Worm (Caenorhabditis elegans): ENCODE measurements around the gene ndc-80.

The ndc-80 gene

DNA sequence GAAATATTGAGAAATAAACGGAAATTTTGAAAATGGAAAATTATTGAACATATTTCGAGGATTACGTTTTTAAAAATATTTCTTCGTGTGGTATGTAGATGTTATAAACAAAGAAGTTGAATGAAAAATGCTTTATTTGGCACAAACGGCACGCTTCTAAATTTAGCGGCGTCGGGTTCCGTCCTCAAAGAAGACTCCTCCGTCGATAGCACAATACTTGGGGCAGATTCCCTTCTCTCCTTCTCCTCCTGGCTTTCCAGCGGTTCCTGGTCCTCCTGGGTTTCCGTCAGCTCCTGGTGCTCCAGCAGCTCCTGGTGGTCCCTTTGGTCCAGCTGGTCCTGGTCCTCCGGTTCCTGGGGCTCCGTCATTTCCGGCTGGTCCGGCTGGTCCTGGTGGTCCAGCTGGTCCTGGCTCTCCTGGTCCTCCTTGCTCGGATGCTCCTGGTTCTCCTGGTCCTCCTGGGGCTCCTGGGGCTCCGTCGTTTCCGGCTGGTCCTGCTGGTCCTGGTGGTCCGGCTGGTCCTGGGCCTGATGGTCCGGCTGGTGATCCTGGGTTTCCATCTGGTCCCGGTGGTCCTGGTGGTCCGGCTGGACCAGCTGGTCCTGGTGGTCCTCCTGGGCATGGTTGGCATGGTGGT, 1.5 kb upstream of the ndc-80 start, which contains the start of gene W01B6.8:
TSS of gene W01B6.8 (minus strand) at position 51 of the 637 bp plus-strand sequence.
- TF ChIP-seq set-16 (GFP tag; IDR thresholded peaks at IDR 0.05) (peak; percentile 99), dmd-6 (GFP tag; IDR thresholded peaks at IDR 0.05) (no peak), egl-43 (GFP tag; IDR thresholded peaks at IDR 0.05) (0 out of 2 replicates have a peak, but pooled peaks have one; percentile 19), zip-11 (GFP tag; IDR thresholded peaks at IDR 0.05) (no peak), fos-1 (tag; optimal IDR thresholded peaks at IDR 0.05) (no peak), pha-4 (GFP tag; IDR thresholded peaks at IDR 0.05) (peak; percentile 67; the same call in 1 of the 2 replicates), pha-4 (tag; optimal IDR thresholded peaks at IDR 0.05) (no peak), mdt-29 (GFP tag; IDR thresholded peaks at IDR 0.05) (no peak), lim-7 (GFP tag; IDR thresholded peaks at IDR 0.05) (no peak)

DNA sequence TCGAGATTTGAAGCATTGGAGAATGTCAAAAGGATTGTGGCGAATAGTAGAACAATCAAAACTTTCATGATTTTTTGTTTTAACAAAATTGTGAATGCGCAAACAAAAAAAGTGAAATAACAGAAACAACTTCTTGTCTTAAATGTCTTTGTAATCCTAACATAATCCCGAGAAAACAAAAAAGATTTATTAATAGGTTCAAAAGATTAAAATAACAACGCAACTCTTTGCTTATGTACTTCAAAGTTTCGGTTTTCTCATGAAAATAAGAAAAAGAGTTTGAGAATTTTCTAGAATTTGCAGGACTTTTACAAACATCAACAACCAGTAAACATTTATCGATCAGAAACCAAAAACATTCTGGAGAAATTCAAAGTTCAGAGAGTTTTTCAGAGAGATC, 3.8 kb downstream of the ndc-80 start, which contains the start of gene ttr-39:
TSS of gene ttr-39 (minus strand) at position 101 of the 400 bp plus-strand sequence.
- TF ChIP-seq fos-1 (tag; optimal IDR thresholded peaks at IDR 0.05) = no peak
- no peak for TF ChIP-seq zip-2 (tag; optimal IDR thresholded peaks at IDR 0.05)
- no peak for TF ChIP-seq php-3 (GFP tag; IDR thresholded peaks at IDR 0.05)
- TF ChIP-seq dve-1 (tag; optimal IDR thresholded peaks at IDR 0.05; ENCODE audit: insufficient read depth) = no peak

ce11 chrIV:10090358-10090757, 4.4 kb downstream of the ndc-80 start, which contains the start of gene ttbk-5:
TSS of gene ttbk-5 (plus strand) at chrIV:10090658.
- TF ChIP-seq lin-15B (tag; optimal IDR thresholded peaks at IDR 0.05) (no peak), daf-16 (GFP tag; optimal IDR thresholded peaks at IDR 0.05) (no peak), daf-16 (tag; optimal IDR thresholded peaks at IDR 0.05) (no peak), pqm-1 (tag; optimal IDR thresholded peaks at IDR 0.05) (no peak), ceh-44 (GFP tag; IDR thresholded peaks at IDR 0.05) (no peak)

DNA sequence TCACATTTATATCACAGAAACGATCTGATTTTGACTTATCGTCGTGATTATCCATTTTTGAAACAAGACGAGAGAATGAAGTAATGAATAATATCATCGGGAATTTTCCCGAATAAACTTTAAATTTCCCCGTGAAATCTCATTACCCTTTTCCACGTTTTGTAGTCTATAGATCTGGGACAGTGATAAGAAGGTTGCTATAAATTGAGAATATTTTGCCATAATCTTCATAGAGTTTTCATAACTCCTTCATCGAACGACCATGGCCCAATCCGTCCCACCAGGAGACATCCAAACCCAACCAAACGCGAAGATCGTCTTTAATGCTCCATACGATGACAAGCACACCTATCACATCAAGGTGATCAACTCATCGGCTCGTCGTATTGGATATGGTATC, 9.2 kb downstream of the ndc-80 start, which contains the start of the genes C04G2.5 and msp-36:
TSS of gene C04G2.5 (minus strand) at position 101 of the 400 bp plus-strand sequence.
TSS of gene msp-36 (plus strand) at position 263 of the 400 bp plus-strand sequence.
- TF ChIP-seq egl-43 (GFP tag; IDR thresholded peaks at IDR 0.05) (0 out of 2 replicates have a peak, but pooled peaks have one; percentile 30), zip-2 (tag; optimal IDR thresholded peaks at IDR 0.05) (no peak), tra-1 (GFP tag; IDR thresholded peaks at IDR 0.05) (no peak)

DNA sequence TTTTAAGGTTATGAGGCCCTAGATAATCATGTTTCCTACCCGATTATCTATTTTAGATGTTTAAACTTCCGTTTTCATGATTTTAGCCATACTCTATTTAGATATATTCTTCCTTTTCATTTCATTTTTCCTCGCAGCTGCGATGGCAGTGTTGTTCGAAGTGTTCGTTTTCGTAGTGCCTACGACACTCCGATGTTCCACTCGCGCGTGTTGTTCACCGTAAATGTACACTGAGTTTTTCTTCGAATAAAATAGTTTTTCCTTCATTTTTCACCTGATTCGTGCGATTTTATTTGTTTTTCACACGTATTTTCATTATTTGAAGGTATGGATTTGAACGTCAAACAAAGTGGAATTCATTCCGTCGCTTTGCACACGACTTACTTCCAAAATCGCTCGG, 10.9 kb downstream of the ndc-80 start, which contains the start of gene dis-3:
TSS of gene dis-3 (plus strand) at position 322 of the 400 bp plus-strand sequence.
- TF ChIP-seq Y48G9A.11 (GFP tag; IDR thresholded peaks at IDR 0.05) = 0 out of 2 replicates have a peak, but pooled peaks have one; percentile 31
- TF ChIP-seq vab-7 (GFP tag; IDR thresholded peaks at IDR 0.05) = no peak
- TF ChIP-seq aha-1 (tag) = peak; percentile 45
- TF ChIP-seq T20F7.1 (GFP tag; optimal IDR thresholded peaks at IDR 0.05) = peak; percentile 88
- TF ChIP-seq R02D3.7 (tag; optimal IDR thresholded peaks at IDR 0.05) = peak; percentile 55
- TF ChIP-seq php-3 (GFP tag; IDR thresholded peaks at IDR 0.05) = no peak

DNA sequence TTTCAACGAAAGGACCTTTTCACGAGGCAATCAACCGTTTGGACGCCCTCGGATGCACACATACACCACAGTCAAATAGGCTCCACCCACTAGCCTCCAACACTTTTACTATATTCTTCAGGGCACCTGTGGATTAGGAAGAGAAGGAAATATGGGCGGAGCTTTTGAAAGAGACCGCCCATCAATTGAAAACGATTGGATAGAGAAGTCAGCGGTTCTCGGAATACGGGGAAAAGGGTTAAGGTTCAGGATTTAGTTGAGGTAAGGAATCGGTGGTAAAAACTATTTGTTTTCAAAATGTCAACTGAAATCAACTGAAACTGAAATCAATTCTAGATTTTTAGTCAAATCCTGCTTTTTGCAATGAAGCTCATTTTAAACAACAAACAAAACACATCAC, 24.5 kb downstream of the ndc-80 start, which contains the start of gene egl-38:
TSS of gene egl-38 (minus strand) at position 101 of the 400 bp plus-strand sequence.
- TF ChIP-seq mep-1 (tag; optimal IDR thresholded peaks at IDR 0.05) (no peak), tra-1 (GFP tag; IDR thresholded peaks at IDR 0.05) (no peak), zip-11 (GFP tag; IDR thresholded peaks at IDR 0.05) (no peak), F49E8.2 (tag; optimal IDR thresholded peaks at IDR 0.05; ENCODE audit: borderline replicate concordance) (no peak), nhr-48 (tag; optimal IDR thresholded peaks at IDR 0.05) (no peak), aha-1 (tag) (no peak), ctbp-1 (GFP tag; IDR thresholded peaks at IDR 0.05) (no peak), lin-15B (tag; optimal IDR thresholded peaks at IDR 0.05) (no peak), madf-9 (GFP tag; conservative IDR thresholded peaks at IDR 0.05) (no peak), spr-3 (GFP tag; optimal IDR thresholded peaks at IDR 0.05) (no peak), nhr-25 (tag; optimal IDR thresholded peaks at IDR 0.05; ENCODE audit: borderline replicate concordance, insufficient read depth) (no peak), unc-39 (tag; optimal IDR thresholded peaks at IDR 0.05) (no peak), hif-1 (tag; optimal IDR thresholded peaks at IDR 0.05) (no peak), pha-4 (GFP tag; IDR thresholded peaks at IDR 0.05) (no peak), pha-4 (tag; optimal IDR thresholded peaks at IDR 0.05) (no peak), unc-130 (GFP tag; optimal IDR thresholded peaks at IDR 0.05) (no peak), ztf-11 (tag; optimal IDR thresholded peaks at IDR 0.05) (no peak), zfp-3 (GFP tag; conservative IDR thresholded peaks at IDR 0.05) (no peak), daf-12 (tag; optimal IDR thresholded peaks at IDR 0.05) (no peak), daf-8 (GFP tag; IDR thresholded peaks at IDR 0.05) (no peak)
